Worm (Caenorhabditis elegans) whole organism, mixed stage, embryonic: ENCODE measurements around the gene sftb-6.

Source experiments
- M03D4.4 ChIP-seq: sonication (generic microtip); optimal IDR thresholded peaks from 2 replicates; lab custom pipeline; 2017; ENCODE audit warnings: mild to moderate bottlenecking, missing genetic modification characterization, missing compliant biosample characterization
- bed-3 ChIP-seq: fragments of 200-800 bp; sonication (Bioruptor generic); optimal IDR thresholded peaks from 3 replicates; lab custom pipeline; 2018; ENCODE audit warnings: mild to moderate bottlenecking, missing genetic modification characterization, moderate library complexity, missing compliant biosample characterization
- blmp-1 ChIP-seq: fragments of 150-350 bp; optimal IDR thresholded peaks from 2 replicates; lab custom pipeline; 2014; ENCODE audit warnings: missing biosample characterization, missing genetic modification characterization
- ceh-39 ChIP-seq: fragments of 150-350 bp; optimal IDR thresholded peaks from 2 replicates; lab custom pipeline; 2014; ENCODE audit warnings: missing biosample characterization, missing genetic modification characterization
- ceh-43 ChIP-seq: fragments of 200-800 bp; sonication (Bioruptor generic); optimal IDR thresholded peaks from 2 replicates; lab custom pipeline; 2018; ENCODE audit warnings: mild to moderate bottlenecking, missing genetic modification characterization, moderate library complexity, missing compliant biosample characterization
- ceh-83 ChIP-seq: fragments of 200-800 bp; sonication (Bioruptor generic); optimal IDR thresholded peaks from 2 replicates; lab custom pipeline; 2018; ENCODE audit warnings: mild to moderate bottlenecking, missing genetic modification characterization, missing compliant biosample characterization
- ces-1 ChIP-seq: fragments of 150-350 bp; optimal IDR thresholded peaks from 2 replicates; lab custom pipeline; 2014; ENCODE audit warnings: missing biosample characterization, missing genetic modification reagents, missing genetic modification characterization
- drap-1 ChIP-seq: fragments of 200-800 bp; sonication (Bioruptor generic); optimal IDR thresholded peaks from 3 replicates; lab custom pipeline; 2018; ENCODE audit warnings: mild to moderate bottlenecking, missing genetic modification characterization, missing compliant biosample characterization
- elt-3 ChIP-seq: fragments of 150-350 bp; optimal IDR thresholded peaks from 2 replicates; lab custom pipeline; 2014; ENCODE audit warnings: missing biosample characterization, missing genetic modification characterization
- flh-1 ChIP-seq: fragments of 200-800 bp; sonication (Bioruptor generic); optimal IDR thresholded peaks from 2 replicates; lab custom pipeline; 2018; ENCODE audit warnings: mild to moderate bottlenecking, missing genetic modification characterization, moderate library complexity, missing compliant biosample characterization
- ham-2 ChIP-seq: fragments of 200-800 bp; sonication (Bioruptor generic); optimal IDR thresholded peaks from 2 replicates; lab custom pipeline; 2018; ENCODE audit warnings: mild to moderate bottlenecking, missing genetic modification characterization, missing compliant biosample characterization
- hlh-1 ChIP-seq: fragments of 150-350 bp; optimal IDR thresholded peaks from 2 replicates; lab custom pipeline; 2014; ENCODE audit warnings: missing biosample characterization, missing genetic modification reagents, missing genetic modification characterization
- lin-13 ChIP-seq: fragments of 150-350 bp; optimal IDR thresholded peaks from 2 replicates; lab custom pipeline; 2014; ENCODE audit warnings: missing biosample characterization, missing genetic modification characterization
- lin-32 ChIP-seq: fragments of 200-800 bp; sonication (Bioruptor generic); optimal IDR thresholded peaks from 2 replicates; lab custom pipeline; 2018; ENCODE audit warnings: mild to moderate bottlenecking, missing genetic modification characterization, missing compliant biosample characterization
- lsy-2 ChIP-seq: fragments of 150-350 bp; optimal IDR thresholded peaks from 2 replicates; lab custom pipeline; 2014; ENCODE audit warnings: missing biosample characterization, missing genetic modification characterization
- mab-5 ChIP-seq: fragments of 150-350 bp; optimal IDR thresholded peaks from 2 replicates; lab custom pipeline; 2014; ENCODE audit warnings: missing biosample characterization, missing genetic modification characterization
- mep-1 ChIP-seq: fragments of 150-350 bp; optimal IDR thresholded peaks from 2 replicates; lab custom pipeline; 2017; ENCODE audit warnings: missing biosample characterization, missing genetic modification reagents, missing genetic modification characterization, inconsistent platforms
- mls-2 ChIP-seq: sonication (generic microtip); optimal IDR thresholded peaks from 2 replicates; lab custom pipeline; 2016; ENCODE audit warnings: mild to moderate bottlenecking, missing genetic modification characterization, moderate library complexity, missing compliant biosample characterization
- nhr-12 ChIP-seq: fragments of 150-350 bp; optimal IDR thresholded peaks from 2 replicates; lab custom pipeline; 2014; ENCODE audit warnings: missing biosample characterization, missing genetic modification characterization
- nhr-2 ChIP-seq: fragments of 150-350 bp; optimal IDR thresholded peaks from 2 replicates; lab custom pipeline; 2014; ENCODE audit warnings: missing biosample characterization, missing genetic modification characterization
- nhr-237 ChIP-seq: fragments of 150-350 bp; optimal IDR thresholded peaks from 2 replicates; lab custom pipeline; 2014; ENCODE audit warnings: missing biosample characterization, missing genetic modification characterization
- nhr-28 ChIP-seq: fragments of 150-350 bp; optimal IDR thresholded peaks from 2 replicates; lab custom pipeline; 2014; ENCODE audit warnings: missing biosample characterization, missing genetic modification characterization
- nhr-76 ChIP-seq: sonication (generic microtip); optimal IDR thresholded peaks from 2 replicates; lab custom pipeline; 2017; ENCODE audit warnings: missing biosample characterization, missing genetic modification characterization
- pha-4 ChIP-seq: fragments of 150-350 bp; optimal IDR thresholded peaks from 2 replicates; lab custom pipeline; 2018; ENCODE audit warnings: missing biosample characterization, missing genetic modification reagents, missing genetic modification characterization
- sem-2 ChIP-seq: fragments of 200-800 bp; sonication (Bioruptor generic); optimal IDR thresholded peaks from 2 replicates; lab custom pipeline; 2018; ENCODE audit warnings: mild to moderate bottlenecking, missing genetic modification characterization, missing compliant biosample characterization
- snpc-4 ChIP-seq: fragments of 150-350 bp; optimal IDR thresholded peaks from 2 replicates; lab custom pipeline; 2014; ENCODE audit warnings: missing biosample characterization, missing genetic modification characterization
- sptf-1 ChIP-seq: sonication (generic microtip); optimal IDR thresholded peaks from 2 replicates; lab custom pipeline; 2017; ENCODE audit warnings: mild to moderate bottlenecking, missing genetic modification characterization, moderate library complexity, missing compliant biosample characterization
- unc-120 ChIP-seq: sonication (generic microtip); optimal IDR thresholded peaks from 2 replicates; lab custom pipeline; 2017; ENCODE audit warnings: missing genetic modification characterization, missing compliant biosample characterization; ENCODE audit not compliant: poor library complexity, severe bottlenecking
- unc-39 ChIP-seq: fragments of 150-350 bp; optimal IDR thresholded peaks from 2 replicates; lab custom pipeline; 2014; ENCODE audit warnings: missing biosample characterization, missing genetic modification characterization
- unc-62 ChIP-seq: fragments of 150-350 bp; optimal IDR thresholded peaks from 2 replicates; lab custom pipeline; 2014; ENCODE audit warnings: missing biosample characterization, missing genetic modification reagents, missing genetic modification characterization
- zip-8 ChIP-seq: fragments of 150-350 bp; optimal IDR thresholded peaks from 2 replicates; lab custom pipeline; 2014; ENCODE audit warnings: missing biosample characterization, missing genetic modification characterization
- ztf-11 ChIP-seq: fragments of 150-350 bp; optimal IDR thresholded peaks from 2 replicates; lab custom pipeline; 2014; ENCODE audit warnings: missing biosample characterization, missing genetic modification characterization

sftb-6 gene

DNA sequence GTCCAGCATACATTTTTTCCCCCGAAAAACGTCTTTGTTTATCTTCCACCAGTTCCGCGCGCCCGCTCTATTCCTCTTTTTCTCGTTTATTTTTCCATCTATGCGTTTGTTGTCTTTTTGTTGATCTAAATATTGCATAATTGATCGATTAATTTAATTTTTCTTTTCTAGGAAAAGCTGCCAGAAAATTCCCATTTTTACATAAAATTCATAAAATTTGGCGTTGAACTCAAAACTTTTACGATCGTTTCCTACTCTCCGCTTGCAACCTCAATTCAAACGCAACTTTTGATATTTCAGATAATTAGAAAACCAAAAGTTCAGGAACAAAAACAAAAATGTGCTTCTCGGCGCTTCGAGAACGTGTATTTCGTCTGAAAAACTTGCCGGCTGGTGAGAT, 10.7 kb downstream of the sftb-6 start, which contains the start of gene C50D2.2:
TSS of gene C50D2.2 (plus strand) at position 301 of the 400 bp plus-strand sequence.
- TF ChIP-seq bed-3 (GFP tag; lab: Kevin White, UChicago) = no peak
- TF ChIP-seq M03D4.4 (tag; lab: Kevin White, UChicago) = no peak

ce11 chrII:111267-111666, 13.1 kb downstream of the sftb-6 start, which contains the start of gene C50D2.1:
TSS of gene C50D2.1 (plus strand) at chrII:111567.
- TF ChIP-seq zip-8 (tag; lab: Kevin White, UChicago) (no peak), ceh-39 (tag; lab: Kevin White, UChicago) (no peak), drap-1 (GFP tag; lab: Kevin White, UChicago) (no peak), ham-2 (no peak), nhr-12 (tag; lab: Kevin White, UChicago) (no peak), lin-13 (no peak), bed-3 (GFP tag; lab: Kevin White, UChicago) (no peak), sem-2 (GFP tag; lab: Kevin White, UChicago) (no peak), unc-120 (tag; lab: Kevin White, UChicago) (no peak), mab-5 (no peak), M03D4.4 (tag; lab: Kevin White, UChicago) (no peak), unc-39 (tag; lab: Kevin White, UChicago) (no peak), ceh-83 (GFP tag; lab: Kevin White, UChicago) (no peak), ceh-43 (GFP tag; lab: Kevin White, UChicago) (no peak), lin-32 (GFP tag; lab: Kevin White, UChicago) (no peak), nhr-28 (tag; lab: Kevin White, UChicago) (no peak), mls-2 (tag; lab: Kevin White, UChicago) (no peak), nhr-237 (no peak), sptf-1 (no peak)

- no peak for TF ChIP-seq unc-39 (tag; lab: Kevin White, UChicago)
- no peak for TF ChIP-seq pha-4 (tag; lab: Kevin White, UChicago)
- TF ChIP-seq flh-1 (GFP tag; lab: Kevin White, UChicago) = no peak
- TF ChIP-seq bed-3 (GFP tag; lab: Kevin White, UChicago) = no peak
- TF ChIP-seq ham-2 = no peak
- no peak for TF ChIP-seq nhr-237
- no peak for TF ChIP-seq lsy-2 (tag; lab: Kevin White, UChicago)
- TF ChIP-seq lin-13 = no peak
- TF ChIP-seq blmp-1 (tag; lab: Kevin White, UChicago) = no peak
- TF ChIP-seq snpc-4 = no peak
- no peak for TF ChIP-seq unc-62
- no peak for TF ChIP-seq mls-2 (tag; lab: Kevin White, UChicago)
- TF ChIP-seq M03D4.4 (tag; lab: Kevin White, UChicago) = no peak
- TF ChIP-seq nhr-2 (tag; lab: Kevin White, UChicago) = no peak
- TF ChIP-seq zip-8 (tag; lab: Kevin White, UChicago) = no peak
- no peak for TF ChIP-seq ceh-43 (GFP tag; lab: Kevin White, UChicago)
- TF ChIP-seq mep-1 (tag; lab: Kevin White, UChicago) = no peak
These were observed 14.0 kb downstream of the sftb-6 start for ce11 chrII:112231-112630.

DNA sequence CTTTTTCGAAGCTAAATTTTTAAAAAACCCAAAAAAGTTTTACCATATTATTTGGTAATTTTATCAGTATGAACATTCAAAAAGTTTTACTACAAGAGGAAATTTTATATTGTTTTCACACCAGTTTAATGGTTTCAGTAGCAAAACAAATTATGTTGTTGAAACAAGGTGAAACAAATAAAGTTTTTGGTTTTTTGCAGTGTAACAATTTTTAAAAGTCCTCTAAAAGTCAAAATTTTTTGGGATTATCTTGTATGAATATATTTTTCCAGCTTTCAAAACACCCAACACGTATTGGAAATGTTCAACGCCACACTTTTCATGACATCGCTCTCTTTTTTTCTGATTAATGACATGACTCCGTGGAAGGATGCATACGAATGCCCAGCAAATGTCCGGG, 18.7 kb downstream of the sftb-6 start, which contains the start of gene srt-54:
TSS of gene srt-54 (plus strand) at position 301 of the 400 bp plus-strand sequence.
- TF ChIP-seq ceh-83 (GFP tag; lab: Kevin White, UChicago) = no peak
- TF ChIP-seq elt-3 (tag; lab: Kevin White, UChicago) = no peak
- no peak for TF ChIP-seq zip-8 (tag; lab: Kevin White, UChicago)
- no peak for TF ChIP-seq lin-32 (GFP tag; lab: Kevin White, UChicago)
- TF ChIP-seq, all 35 proteins: peak for 0

DNA sequence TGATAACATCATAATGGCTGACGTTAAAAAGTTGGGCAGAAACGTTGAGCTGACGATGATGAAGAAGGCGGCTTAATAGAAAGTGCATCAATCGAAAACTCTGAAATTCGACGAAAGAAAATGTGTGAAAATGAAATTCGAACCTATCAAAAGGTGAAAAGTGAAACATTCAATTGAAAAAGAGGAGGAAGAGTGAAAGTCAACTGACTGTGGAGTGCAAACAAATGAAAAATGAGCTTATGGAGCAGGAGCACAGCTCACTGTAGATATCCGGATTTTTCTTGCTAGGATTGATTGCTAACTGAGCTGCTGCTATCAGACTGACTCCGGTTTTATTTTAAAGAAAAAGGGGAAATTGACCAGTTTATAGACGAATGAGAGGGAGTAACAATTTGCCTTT, 22.9 kb downstream of the sftb-6 start, which contains the start of gene K10B4.3:
TSS of gene K10B4.3 (minus strand) at position 101 of the 400 bp plus-strand sequence.
- TF ChIP-seq nhr-28 (tag; lab: Kevin White, UChicago) (no peak), zip-8 (tag; lab: Kevin White, UChicago) (no peak), ces-1 (GFP tag; lab: Kevin White, UChicago) (no peak), nhr-237 (no peak), ztf-11 (tag; lab: Kevin White, UChicago) (no peak), nhr-2 (tag; lab: Kevin White, UChicago) (no peak), elt-3 (tag; lab: Kevin White, UChicago) (no peak), ceh-39 (tag; lab: Kevin White, UChicago) (no peak), ham-2 (no peak), nhr-76 (no peak), mls-2 (tag; lab: Kevin White, UChicago) (no peak), unc-62 (no peak), flh-1 (GFP tag; lab: Kevin White, UChicago) (no peak), blmp-1 (tag; lab: Kevin White, UChicago) (no peak), mab-5 (no peak), nhr-12 (tag; lab: Kevin White, UChicago) (no peak), ceh-83 (GFP tag; lab: Kevin White, UChicago) (no peak), sptf-1 (no peak), hlh-1 (tag; lab: Kevin White, UChicago) (no peak), lin-32 (GFP tag; lab: Kevin White, UChicago) (no peak)
